Worm (Caenorhabditis elegans) whole organism, L4 larva: ENCODE data around the gene Y22D7AL.16.

Experiments used
- F10B5.3 ChIP-seq: sonication (generic microtip); optimal IDR thresholded peaks from 2 replicates; lab custom pipeline; 2016; ENCODE audit warnings: mild to moderate bottlenecking, missing genetic modification characterization, missing compliant biosample characterization
- F44E2.7 ChIP-seq: fragments of 200-800 bp; sonication (Bioruptor generic); IDR thresholded peaks from 2 replicates; pipeline ENCODE4 v2.1.2; 2022; ENCODE audit warnings: missing genetic modification characterization, missing compliant biosample characterization
- Y5F2A.4 ChIP-seq: fragments of 200-800 bp; sonication (Bioruptor generic); optimal IDR thresholded peaks from 2 replicates; lab custom pipeline; 2018; ENCODE audit warnings: mild to moderate bottlenecking, missing genetic modification characterization, missing compliant biosample characterization
- aha-1 ChIP-seq: fragments of 150-350 bp; peaks from one replicate; lab custom pipeline; 2014; ENCODE audit warnings: missing biosample characterization, missing genetic modification characterization
- ceh-28 ChIP-seq: fragments of 150-350 bp; optimal IDR thresholded peaks from 2 replicates; lab custom pipeline; 2014; ENCODE audit warnings: missing biosample characterization, missing genetic modification reagents, missing genetic modification characterization
- ces-1 ChIP-seq: fragments of 150-350 bp; sonication (generic microtip); optimal IDR thresholded peaks from 4 replicates; lab custom pipeline; 2014; ENCODE audit warnings: missing biosample characterization, missing genetic modification reagents, missing genetic modification characterization
- daf-12 ChIP-seq: fragments of 150-350 bp; optimal IDR thresholded peaks from 2 replicates; lab custom pipeline; 2014; ENCODE audit warnings: missing biosample characterization, missing genetic modification reagents, missing genetic modification characterization
- daf-16 ChIP-seq, 3 experiments: sonication (generic microtip); optimal IDR thresholded peaks; 2 replicates each; lab custom pipeline; 2016 to 2017; ENCODE audit warnings: missing genetic modification characterization in 3 of 3, missing genetic modification reagents in 3 of 3, mild to moderate bottlenecking in 2 of 3, missing compliant biosample characterization in 2 of 3, missing biosample characterization in 1 of 3, moderate library complexity in 1 of 3
- daf-19 ChIP-seq: fragments of 200-800 bp; sonication (Bioruptor generic); conservative IDR thresholded peaks from 2 replicates; pipeline ENCODE4 v1.3.6; 2022; ENCODE audit warnings: missing genetic modification characterization, missing compliant biosample characterization
- daf-8 ChIP-seq: fragments of 200-800 bp; sonication (Bioruptor generic); IDR thresholded peaks from 2 replicates; pipeline ENCODE4 v1.3.6; 2022; ENCODE audit warnings: missing genetic modification characterization, missing compliant biosample characterization
- dpl-1 ChIP-seq: fragments of 150-350 bp; optimal IDR thresholded peaks from 2 replicates; lab custom pipeline; 2014; ENCODE audit warnings: missing biosample characterization, missing genetic modification reagents, missing genetic modification characterization
- dve-1 ChIP-seq: sonication (generic microtip); optimal IDR thresholded peaks from 2 replicates; lab custom pipeline; 2017; ENCODE audit warnings: antibody characterized with exemption, mild to moderate bottlenecking, missing genetic modification characterization, missing compliant biosample characterization; ENCODE audit not compliant: insufficient read depth
- egl-43 ChIP-seq: fragments of 200-800 bp; sonication (Bioruptor generic); IDR thresholded peaks from 2 replicates; pipeline ENCODE4 v1.3.6; 2022; ENCODE audit warnings: missing genetic modification reagents, missing genetic modification characterization, missing compliant biosample characterization
- gei-8 ChIP-seq: fragments of 200-800 bp; sonication (Bioruptor generic); optimal IDR thresholded peaks from 2 replicates; lab custom pipeline; 2018; ENCODE audit warnings: mild to moderate bottlenecking, missing genetic modification characterization, missing compliant biosample characterization
- hlh-11 ChIP-seq: fragments of 200-800 bp; sonication (Bioruptor generic); optimal IDR thresholded peaks from 2 replicates; lab custom pipeline; 2018; ENCODE audit warnings: mild to moderate bottlenecking, missing genetic modification characterization, missing compliant biosample characterization
- hlh-30 ChIP-seq: sonication (generic microtip); optimal IDR thresholded peaks from 2 replicates; lab custom pipeline; 2017; ENCODE audit warnings: antibody characterized with exemption, mild to moderate bottlenecking, missing genetic modification characterization, missing compliant biosample characterization; ENCODE audit not compliant: insufficient read depth
- madf-5 ChIP-seq, 2 experiments: fragments of 200-800 bp; sonication (Bioruptor generic); IDR thresholded peaks; 2 replicates each; pipeline ENCODE4 v1.3.6; 2022; ENCODE audit warnings: missing compliant biosample characterization in 2 of 2, missing genetic modification characterization in 2 of 2
- madf-9 ChIP-seq: fragments of 200-800 bp; sonication (Bioruptor generic); conservative IDR thresholded peaks from 2 replicates; pipeline ENCODE4 v1.3.6; 2022; ENCODE audit warnings: missing genetic modification reagents, missing genetic modification characterization, missing compliant biosample characterization
- mdl-1 ChIP-seq, 2 experiments: fragments of 150-350 bp in 1 of 2; sonication (generic microtip) in 1 of 2; optimal IDR thresholded peaks; 2 replicates each; lab custom pipeline; 2014 to 2017; ENCODE audit warnings: missing biosample characterization in 2 of 2, missing genetic modification characterization in 2 of 2
- nhr-111 ChIP-seq: fragments of 200-800 bp; sonication (Bioruptor generic); optimal IDR thresholded peaks from 2 replicates; lab custom pipeline; 2018; ENCODE audit warnings: mild to moderate bottlenecking, missing genetic modification characterization, missing compliant biosample characterization
- nhr-237 ChIP-seq: sonication (generic microtip); optimal IDR thresholded peaks from 2 replicates; lab custom pipeline; 2017; ENCODE audit warnings: missing biosample characterization, missing genetic modification characterization
- nhr-41 ChIP-seq: fragments of 200-800 bp; sonication (Bioruptor generic); IDR thresholded peaks from 2 replicates; pipeline ENCODE4 v1.3.6; 2022; ENCODE audit warnings: missing genetic modification reagents, missing genetic modification characterization, missing compliant biosample characterization
- nhr-6 ChIP-seq: fragments of 150-350 bp; optimal IDR thresholded peaks from 2 replicates; lab custom pipeline; 2014; ENCODE audit warnings: missing biosample characterization, missing genetic modification characterization
- spr-3 ChIP-seq: fragments of 200-800 bp; sonication (Bioruptor generic); optimal IDR thresholded peaks from 2 replicates; lab custom pipeline; 2018; ENCODE audit warnings: mild to moderate bottlenecking, missing genetic modification characterization, missing compliant biosample characterization
- unc-62 ChIP-seq, 3 experiments: fragments of 150-350 bp in 1 of 3; sonication (generic microtip); optimal IDR thresholded peaks in 2 of 3; peaks in 1 of 3; 1 replicate in 1 of 3; 2 replicates in 2 of 3; lab custom pipeline; 2014 to 2017; ENCODE audit warnings: missing biosample characterization in 3 of 3, missing genetic modification characterization in 3 of 3, missing genetic modification reagents in 3 of 3, missing genotype in 1 of 3
- ztf-7 ChIP-seq: fragments of 150-350 bp; optimal IDR thresholded peaks from 2 replicates; lab custom pipeline; 2014; ENCODE audit warnings: missing biosample characterization, missing genetic modification characterization

Gene Y22D7AL.16

DNA sequence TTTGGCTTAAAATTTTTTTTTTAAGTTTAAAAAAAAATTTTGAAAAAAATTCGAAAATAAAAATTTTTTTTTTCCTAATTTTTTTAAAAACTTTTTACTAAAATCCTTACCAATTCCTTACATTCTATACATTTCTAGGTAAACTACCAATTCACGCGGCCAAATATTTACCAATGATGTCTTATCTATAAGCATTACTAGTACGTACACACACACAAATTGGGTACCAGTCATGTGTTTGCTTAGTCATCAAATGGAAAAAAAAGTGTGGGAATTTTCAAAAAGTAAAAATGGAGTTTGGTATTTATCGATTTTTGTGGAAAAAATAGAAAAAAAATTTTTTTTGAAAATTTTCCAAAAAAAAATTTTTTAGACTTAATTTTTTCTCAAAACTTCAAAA is 11.6 kb upstream of the Y22D7AL.16 start, which contains the start of gene Y22D7AR.6:
Gene Y22D7AR.6, minus strand, starts transcription at position 134 of the 400 bp plus-strand sequence.
- TF ChIP-seq dve-1 (tag; lab: Kevin White, UChicago) (peak; percentile 43), ces-1 (no peak), hlh-30 (peak; percentile 34), dpl-1 (no peak), nhr-6 (tag; lab: Kevin White, UChicago) (peak; percentile 1), daf-16 (GFP tag; optimal IDR thresholded peaks at IDR 0.05; lab: Kevin White, UChicago) (no peak), daf-16 (tag; optimal IDR thresholded peaks at IDR 0.05; lab: Kevin White, UChicago) (peak; percentile 83), hlh-11 (no peak), madf-9 (no peak)

DNA sequence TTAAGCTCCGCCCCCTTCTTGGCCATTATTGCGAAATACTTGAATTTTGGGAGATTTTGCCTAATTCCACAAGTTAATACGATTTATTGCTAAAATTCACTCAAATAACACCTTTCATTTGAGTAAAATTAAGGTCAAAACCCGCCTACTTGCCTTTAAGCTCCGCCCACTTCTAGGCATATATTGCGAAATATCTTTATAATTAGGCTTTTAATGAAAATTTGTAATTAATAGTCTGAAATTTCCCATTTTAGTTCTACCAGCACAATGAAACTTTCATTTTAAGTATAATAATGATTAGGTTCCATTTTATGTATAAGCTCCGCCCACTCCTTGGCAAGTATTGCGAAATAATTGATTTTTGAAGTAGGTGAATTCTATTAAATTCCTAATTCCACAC is 9.7 kb upstream of the Y22D7AL.16 start:
- TF ChIP-seq F44E2.7 (GFP tag; lab: Robert Waterston, UW) = no peak
- no peak for TF ChIP-seq nhr-111 (GFP tag; lab: Kevin White, UChicago)
- no peak for TF ChIP-seq nhr-237 (tag; lab: Kevin White, UChicago)
- TF ChIP-seq daf-8 (GFP tag; lab: Robert Waterston, UW) = no peak
- TF ChIP-seq, all 104 proteins: peak for 0

DNA sequence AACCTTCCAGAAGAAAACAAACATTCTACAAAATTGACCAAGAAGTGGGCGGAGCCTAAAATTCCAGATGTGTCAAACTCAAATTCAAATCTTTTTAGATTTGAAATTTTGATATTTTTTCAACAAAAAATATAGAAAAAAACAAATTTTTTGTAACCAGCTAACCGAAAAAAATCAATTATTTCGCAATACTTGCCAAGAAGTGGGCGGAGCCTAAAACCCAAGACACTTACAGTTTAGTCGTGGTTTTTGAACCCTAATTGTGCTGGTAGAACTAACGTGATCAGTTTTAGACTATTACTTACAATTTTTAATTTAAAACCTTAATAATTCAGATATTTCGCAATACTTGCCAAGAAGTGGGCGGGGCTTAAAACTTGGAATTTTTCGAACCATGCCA is 8.3 kb upstream of the Y22D7AL.16 start:
- TF ChIP-seq aha-1 (peak; percentile 18), daf-12 (no peak)
- TF ChIP-seq, all 104 proteins: peak for 1

DNA sequence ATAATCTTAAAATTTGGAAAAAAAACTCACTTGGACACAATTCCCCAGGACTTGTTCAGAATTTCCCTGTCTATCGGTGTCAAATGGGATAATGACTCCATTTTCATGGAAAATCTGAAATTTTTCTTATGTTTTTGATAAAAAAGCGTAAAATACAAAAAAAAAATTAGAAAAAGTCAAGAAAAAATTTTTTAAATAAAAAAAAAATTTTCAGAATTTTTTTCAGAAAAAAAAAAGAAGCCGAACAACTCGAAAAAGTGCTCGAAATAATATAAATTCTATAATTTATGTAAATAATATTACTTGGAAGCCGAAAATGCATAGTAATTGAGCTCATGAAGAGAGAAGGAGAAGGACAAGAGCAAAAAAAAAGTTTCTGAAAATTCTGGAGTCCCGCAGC is 3.5 kb upstream of the Y22D7AL.16 start, which contains the start of gene glb-30:
Gene glb-30, minus strand, starts transcription at position 101 of the 400 bp plus-strand sequence.
- TF ChIP-seq ztf-7 (tag; lab: Kevin White, UChicago) = no peak
- no peak for TF ChIP-seq mdl-1 (tag; optimal IDR thresholded peaks at IDR 0.05; lab: Kevin White, UChicago)
- no peak for TF ChIP-seq gei-8 (GFP tag; lab: Kevin White, UChicago)
- no peak for TF ChIP-seq daf-19 (GFP tag; lab: Robert Waterston, UW)
- no peak for TF ChIP-seq spr-3
- TF ChIP-seq F10B5.3 (tag; lab: Kevin White, UChicago) = no peak
- no peak for TF ChIP-seq hlh-30
- no peak for TF ChIP-seq nhr-41 (GFP tag; lab: Robert Waterston, UW)
- TF ChIP-seq, all 104 proteins: peak for 0

DNA sequence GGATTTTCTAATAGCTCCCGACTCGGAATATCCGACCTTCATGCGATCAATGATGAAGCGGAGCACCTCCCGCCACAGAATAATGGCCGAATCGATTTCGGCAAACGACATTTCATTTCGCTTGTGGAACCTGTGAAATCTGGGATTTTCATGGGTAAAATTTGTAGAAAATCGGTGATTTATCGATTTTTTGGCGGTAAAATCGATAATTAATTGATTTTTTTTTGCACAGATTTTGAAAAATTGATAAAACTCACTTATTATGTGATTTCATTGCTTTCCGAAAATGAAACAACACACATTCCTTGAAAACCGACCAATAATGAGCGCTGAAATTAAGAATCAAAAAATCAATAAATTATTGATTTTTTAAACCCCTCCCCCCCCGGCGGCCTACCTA is 1.9 kb upstream of the Y22D7AL.16 start:
- TF ChIP-seq nhr-41 (GFP tag; lab: Robert Waterston, UW) = no peak
- 0 out of 4 replicates have a peak, but pooled peaks of 1 of the 2 experiments have one; percentile 22 for TF ChIP-seq madf-5 (GFP tag; IDR thresholded peaks at IDR 0.05; lab: Robert Waterston, UW)
- TF ChIP-seq ceh-28 (tag; lab: Kevin White, UChicago) = peak; percentile 81
- TF ChIP-seq, all 104 proteins: peak for 2

DNA sequence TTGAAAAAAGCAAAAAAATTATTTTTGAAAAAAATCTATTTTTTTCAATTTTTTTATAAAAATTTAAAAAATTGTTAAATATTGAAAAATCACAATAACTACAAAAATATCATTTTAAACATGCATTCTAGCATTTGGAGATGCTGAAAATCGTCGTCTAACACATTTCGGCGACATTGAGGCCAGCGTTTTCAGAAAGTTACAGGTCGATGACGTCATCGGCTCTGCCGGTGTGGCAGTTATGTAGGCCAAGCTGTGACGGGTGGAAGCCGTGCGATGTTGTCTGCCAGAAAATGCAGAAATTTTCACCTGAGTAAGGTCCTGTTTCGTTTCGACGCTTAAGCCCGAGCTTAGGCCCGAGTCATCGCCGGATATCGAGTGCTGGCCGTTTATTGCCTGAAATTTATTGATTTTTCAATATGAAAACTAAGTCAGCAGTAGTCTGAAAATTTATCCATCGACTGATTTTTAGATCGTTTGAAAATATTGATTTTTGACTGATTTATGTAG is 838 bp upstream of the Y22D7AL.16 start, which contains the start of gene Y22D7AR.3:
Gene Y22D7AR.3, minus strand, starts transcription at position 51 of the 510 bp plus-strand sequence.
- TF ChIP-seq egl-43 (GFP tag; lab: Robert Waterston, UW) (0 out of 2 replicates have a peak, but pooled peaks have one; percentile 9), ztf-7 (tag; lab: Kevin White, UChicago) (no peak), unc-62 (GFP tag; optimal IDR thresholded peaks at IDR 0.05 in 1 of 2; lab: Kevin White, UChicago) (peak in 1 of 2 experiments; percentile 95), unc-62 (tag; optimal IDR thresholded peaks at IDR 0.05; lab: Kevin White, UChicago) (no peak)

DNA sequence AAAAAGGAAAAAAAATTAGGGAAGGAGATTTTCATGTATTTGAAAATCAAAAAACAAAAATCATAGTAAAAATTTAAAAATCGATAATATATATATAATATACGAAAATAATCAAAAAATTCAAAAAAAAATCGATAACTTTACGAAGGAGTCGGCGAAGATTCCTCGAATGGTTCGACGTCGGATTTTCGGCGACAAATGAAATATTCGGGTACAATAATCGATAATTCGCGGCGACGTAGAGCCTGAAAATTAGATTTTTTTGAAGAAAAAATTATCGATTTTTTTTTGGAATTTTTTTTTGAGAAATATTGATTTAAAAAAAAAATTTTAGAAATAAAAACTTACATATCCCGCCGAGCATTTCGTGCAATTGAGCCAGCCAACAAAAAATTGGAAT is 357 bp upstream of the Y22D7AL.16 start:
- peak; percentile 75 for TF ChIP-seq ceh-28 (tag; lab: Kevin White, UChicago)
- TF ChIP-seq Y5F2A.4 (GFP tag; lab: Kevin White, UChicago) = no peak
